Worm (Caenorhabditis elegans) whole organism, mixed stage, embryonic: ENCODE measurements around the gene fbxa-112.

Source experiments
- M03D4.4 ChIP-seq: sonication (generic microtip); optimal IDR thresholded peaks from 2 replicates; lab custom pipeline; 2017; ENCODE audit warnings: mild to moderate bottlenecking, missing genetic modification characterization, missing compliant biosample characterization
- bed-3 ChIP-seq: fragments of 200-800 bp; sonication (Bioruptor generic); optimal IDR thresholded peaks from 3 replicates; lab custom pipeline; 2018; ENCODE audit warnings: mild to moderate bottlenecking, missing genetic modification characterization, moderate library complexity, missing compliant biosample characterization
- ceh-39 ChIP-seq: fragments of 150-350 bp; optimal IDR thresholded peaks from 2 replicates; lab custom pipeline; 2014; ENCODE audit warnings: missing biosample characterization, missing genetic modification characterization
- ceh-43 ChIP-seq: fragments of 200-800 bp; sonication (Bioruptor generic); optimal IDR thresholded peaks from 2 replicates; lab custom pipeline; 2018; ENCODE audit warnings: mild to moderate bottlenecking, missing genetic modification characterization, moderate library complexity, missing compliant biosample characterization
- ceh-83 ChIP-seq: fragments of 200-800 bp; sonication (Bioruptor generic); optimal IDR thresholded peaks from 2 replicates; lab custom pipeline; 2018; ENCODE audit warnings: mild to moderate bottlenecking, missing genetic modification characterization, missing compliant biosample characterization
- ces-1 ChIP-seq: fragments of 150-350 bp; optimal IDR thresholded peaks from 2 replicates; lab custom pipeline; 2014; ENCODE audit warnings: missing biosample characterization, missing genetic modification reagents, missing genetic modification characterization
- drap-1 ChIP-seq: fragments of 200-800 bp; sonication (Bioruptor generic); optimal IDR thresholded peaks from 3 replicates; lab custom pipeline; 2018; ENCODE audit warnings: mild to moderate bottlenecking, missing genetic modification characterization, missing compliant biosample characterization
- elt-1 ChIP-seq: sonication (generic microtip); optimal IDR thresholded peaks from 2 replicates; lab custom pipeline; 2017; ENCODE audit warnings: missing genetic modification characterization, mild to moderate bottlenecking, missing compliant biosample characterization, antibody characterized with exemption, moderate library complexity, borderline replicate concordance; ENCODE audit not compliant: insufficient read depth
- elt-3 ChIP-seq: fragments of 150-350 bp; optimal IDR thresholded peaks from 2 replicates; lab custom pipeline; 2014; ENCODE audit warnings: missing biosample characterization, missing genetic modification characterization
- ham-2 ChIP-seq: fragments of 200-800 bp; sonication (Bioruptor generic); optimal IDR thresholded peaks from 2 replicates; lab custom pipeline; 2018; ENCODE audit warnings: mild to moderate bottlenecking, missing genetic modification characterization, missing compliant biosample characterization
- hlh-1 ChIP-seq: fragments of 150-350 bp; optimal IDR thresholded peaks from 2 replicates; lab custom pipeline; 2014; ENCODE audit warnings: missing biosample characterization, missing genetic modification reagents, missing genetic modification characterization
- lin-13 ChIP-seq: fragments of 150-350 bp; optimal IDR thresholded peaks from 2 replicates; lab custom pipeline; 2014; ENCODE audit warnings: missing biosample characterization, missing genetic modification characterization
- lin-32 ChIP-seq: fragments of 200-800 bp; sonication (Bioruptor generic); optimal IDR thresholded peaks from 2 replicates; lab custom pipeline; 2018; ENCODE audit warnings: mild to moderate bottlenecking, missing genetic modification characterization, missing compliant biosample characterization
- mab-5 ChIP-seq: fragments of 150-350 bp; optimal IDR thresholded peaks from 2 replicates; lab custom pipeline; 2014; ENCODE audit warnings: missing biosample characterization, missing genetic modification characterization
- mep-1 ChIP-seq: fragments of 150-350 bp; optimal IDR thresholded peaks from 2 replicates; lab custom pipeline; 2017; ENCODE audit warnings: missing biosample characterization, missing genetic modification reagents, missing genetic modification characterization, inconsistent platforms
- nhr-12 ChIP-seq: fragments of 150-350 bp; optimal IDR thresholded peaks from 2 replicates; lab custom pipeline; 2014; ENCODE audit warnings: missing biosample characterization, missing genetic modification characterization
- nhr-2 ChIP-seq: fragments of 150-350 bp; optimal IDR thresholded peaks from 2 replicates; lab custom pipeline; 2014; ENCODE audit warnings: missing biosample characterization, missing genetic modification characterization
- nhr-237 ChIP-seq: fragments of 150-350 bp; optimal IDR thresholded peaks from 2 replicates; lab custom pipeline; 2014; ENCODE audit warnings: missing biosample characterization, missing genetic modification characterization
- nhr-28 ChIP-seq: fragments of 150-350 bp; optimal IDR thresholded peaks from 2 replicates; lab custom pipeline; 2014; ENCODE audit warnings: missing biosample characterization, missing genetic modification characterization
- nhr-76 ChIP-seq: sonication (generic microtip); optimal IDR thresholded peaks from 2 replicates; lab custom pipeline; 2017; ENCODE audit warnings: missing biosample characterization, missing genetic modification characterization
- pha-4 ChIP-seq: fragments of 150-350 bp; optimal IDR thresholded peaks from 2 replicates; lab custom pipeline; 2018; ENCODE audit warnings: missing biosample characterization, missing genetic modification reagents, missing genetic modification characterization
- sem-2 ChIP-seq: fragments of 200-800 bp; sonication (Bioruptor generic); optimal IDR thresholded peaks from 2 replicates; lab custom pipeline; 2018; ENCODE audit warnings: mild to moderate bottlenecking, missing genetic modification characterization, missing compliant biosample characterization
- snpc-4 ChIP-seq: fragments of 150-350 bp; optimal IDR thresholded peaks from 2 replicates; lab custom pipeline; 2014; ENCODE audit warnings: missing biosample characterization, missing genetic modification characterization
- sptf-1 ChIP-seq: sonication (generic microtip); optimal IDR thresholded peaks from 2 replicates; lab custom pipeline; 2017; ENCODE audit warnings: mild to moderate bottlenecking, missing genetic modification characterization, moderate library complexity, missing compliant biosample characterization
- unc-120 ChIP-seq: sonication (generic microtip); optimal IDR thresholded peaks from 2 replicates; lab custom pipeline; 2017; ENCODE audit warnings: missing genetic modification characterization, missing compliant biosample characterization; ENCODE audit not compliant: poor library complexity, severe bottlenecking
- unc-62 ChIP-seq: fragments of 150-350 bp; optimal IDR thresholded peaks from 2 replicates; lab custom pipeline; 2014; ENCODE audit warnings: missing biosample characterization, missing genetic modification reagents, missing genetic modification characterization
- zip-8 ChIP-seq: fragments of 150-350 bp; optimal IDR thresholded peaks from 2 replicates; lab custom pipeline; 2014; ENCODE audit warnings: missing biosample characterization, missing genetic modification characterization
- ztf-11 ChIP-seq: fragments of 150-350 bp; optimal IDR thresholded peaks from 2 replicates; lab custom pipeline; 2014; ENCODE audit warnings: missing biosample characterization, missing genetic modification characterization

The fbxa-112 gene

ce11 chrV:16916079-16916478, 31.8 kb downstream of the fbxa-112 start, which contains the start of gene F09C6.10:
F09C6.10 (minus strand) TSS chrV:16916179.
- TF ChIP-seq mep-1, result no peak
- TF ChIP-seq unc-120 (tag; lab: Kevin White, UChicago), result no peak
- no peak for TF ChIP-seq nhr-237 (tag; lab: Kevin White, UChicago)
- no peak for TF ChIP-seq ceh-39 (tag; lab: Kevin White, UChicago)
- no peak for TF ChIP-seq snpc-4
- TF ChIP-seq sem-2 (GFP tag; lab: Kevin White, UChicago), result no peak
- no peak for TF ChIP-seq unc-62 (GFP tag; lab: Kevin White, UChicago)
- no peak for TF ChIP-seq mab-5 (tag; lab: Kevin White, UChicago)
- no peak for TF ChIP-seq M03D4.4
- TF ChIP-seq ceh-83 (GFP tag; lab: Kevin White, UChicago), result no peak
- TF ChIP-seq lin-32 (GFP tag; lab: Kevin White, UChicago), result no peak
- no peak for TF ChIP-seq nhr-12 (tag; lab: Kevin White, UChicago)

ce11 chrV:16911934-16912333, 36.0 kb downstream of the fbxa-112 start, which contains the start of gene nhr-116:
nhr-116 (plus strand) TSS chrV:16912234.
- no peak for TF ChIP-seq ceh-43 (GFP tag; lab: Kevin White, UChicago)
- no peak for TF ChIP-seq pha-4
- TF ChIP-seq lin-13, result no peak

ce11 chrV:16911294-16911693, 36.6 kb downstream of the fbxa-112 start:
- TF ChIP-seq nhr-28 (tag; lab: Kevin White, UChicago), result no peak
- no peak for TF ChIP-seq sem-2 (GFP tag; lab: Kevin White, UChicago)
- no peak for TF ChIP-seq unc-120 (tag; lab: Kevin White, UChicago)
- no peak for TF ChIP-seq ham-2 (GFP tag; lab: Kevin White, UChicago)
- no peak for TF ChIP-seq bed-3 (GFP tag; lab: Kevin White, UChicago)
- no peak for TF ChIP-seq nhr-12 (tag; lab: Kevin White, UChicago)
- no peak for TF ChIP-seq sptf-1 (tag; lab: Kevin White, UChicago)
- TF ChIP-seq M03D4.4, result no peak
- no peak for TF ChIP-seq nhr-2 (tag; lab: Kevin White, UChicago)
- TF ChIP-seq drap-1, result no peak
- TF ChIP-seq elt-3 (tag; lab: Kevin White, UChicago), result no peak

ce11 chrV:16910864-16911263, 37.0 kb downstream of the fbxa-112 start:
- TF ChIP-seq zip-8, result no peak

ce11 chrV:16909871-16910270, 38.0 kb downstream of the fbxa-112 start, which contains the start of gene F09C6.16:
F09C6.16 (minus strand) TSS chrV:16909971.
- TF ChIP-seq sem-2 (GFP tag; lab: Kevin White, UChicago) (no peak), ham-2 (GFP tag; lab: Kevin White, UChicago) (no peak), nhr-2 (tag; lab: Kevin White, UChicago) (no peak), nhr-28 (tag; lab: Kevin White, UChicago) (no peak), unc-120 (tag; lab: Kevin White, UChicago) (no peak), snpc-4 (no peak), unc-62 (GFP tag; lab: Kevin White, UChicago) (no peak), lin-32 (GFP tag; lab: Kevin White, UChicago) (no peak), hlh-1 (tag; lab: Kevin White, UChicago) (no peak), pha-4 (no peak), nhr-12 (tag; lab: Kevin White, UChicago) (no peak), nhr-76 (tag; lab: Kevin White, UChicago) (no peak), ces-1 (no peak), elt-1 (tag; lab: Kevin White, UChicago) (no peak), mab-5 (tag; lab: Kevin White, UChicago) (no peak), bed-3 (GFP tag; lab: Kevin White, UChicago) (no peak)
- TF ChIP-seq, all 35 proteins: peak for 0

ce11 chrV:16904612-16905011, 43.3 kb downstream of the fbxa-112 start, which contains the start of gene nhr-262:
nhr-262 (plus strand) TSS chrV:16904912.
- TF ChIP-seq M03D4.4 (no peak), ztf-11 (tag; lab: Kevin White, UChicago) (no peak), ceh-39 (tag; lab: Kevin White, UChicago) (no peak), bed-3 (GFP tag; lab: Kevin White, UChicago) (no peak)
